Worm (Caenorhabditis elegans) whole organism, midembryonic: Measurements from ENCODE around the gene pah-1.

Experiments used
- T22C8.4 ChIP-seq: fragments of 200-800 bp; sonication (Bioruptor generic); IDR thresholded peaks from 2 replicates; pipeline ENCODE4 v1.3.6; 2022; ENCODE audit warnings: missing genetic modification characterization, missing compliant biosample characterization
- flt-1 ChIP-seq: fragments of 200-800 bp; sonication (Bioruptor generic); IDR thresholded peaks from 2 replicates; pipeline ENCODE4 v1.3.6; 2022; ENCODE audit warnings: missing genetic modification characterization, missing compliant biosample characterization
- med-1 ChIP-seq: sonication (generic microtip); optimal IDR thresholded peaks from 2 replicates; lab custom pipeline; 2017; ENCODE audit warnings: missing genetic modification characterization, mild to moderate bottlenecking, missing compliant biosample characterization, antibody characterized with exemption, missing genetic modification reagents; ENCODE audit not compliant: insufficient read depth
- ref-1 ChIP-seq: fragments of 200-800 bp; sonication (Bioruptor generic); conservative IDR thresholded peaks from 2 replicates; pipeline ENCODE4 v1.3.6; 2022; ENCODE audit warnings: missing genetic modification reagents, missing genetic modification characterization, missing compliant biosample characterization
- tab-1 ChIP-seq: fragments of 200-800 bp; sonication (Bioruptor generic); IDR thresholded peaks from 2 replicates; pipeline ENCODE4 v1.3.6; 2022; ENCODE audit warnings: missing genetic modification characterization, missing compliant biosample characterization
- ztf-23 ChIP-seq: fragments of 200-800 bp; sonication (Bioruptor generic); IDR thresholded peaks from 2 replicates; pipeline ENCODE4 v1.3.6; 2022; ENCODE audit warnings: missing genetic modification reagents, missing genetic modification characterization, missing compliant biosample characterization
- ztf-29 ChIP-seq: fragments of 200-800 bp; sonication (Bioruptor generic); IDR thresholded peaks from 2 replicates; pipeline ENCODE4 v1.3.6; 2022; ENCODE audit warnings: missing genetic modification reagents, missing genetic modification characterization, missing compliant biosample characterization

ce11 chrII:8716231-8716878 lies 50.4 kb downstream of the pah-1 start, which contains the start of the genes cyn-11 and T01B7.5:
- TF ChIP-seq tab-1 (GFP tag; lab: Robert Waterston, UW) (no peak), flt-1 (GFP tag; lab: Robert Waterston, UW) (peak; percentile 37), T22C8.4 (GFP tag; lab: Robert Waterston, UW) (no peak), ztf-29 (GFP tag; lab: Robert Waterston, UW) (no peak), med-1 (GFP tag; lab: Kevin White, UChicago) (peak; percentile 46), ref-1 (GFP tag; lab: Robert Waterston, UW) (no peak), ztf-23 (GFP tag; lab: Robert Waterston, UW) (peak; percentile 81)
